Worm (Caenorhabditis elegans): Measurements from ENCODE around the gene ocr-1.

Gene ocr-1

ce11 chrV:10801154-10801553, 37.0 kb downstream of the ocr-1 start, which contains the start of gene D1054.18:
TSS of gene D1054.18 (minus strand) at chrV:10801198.
- TF ChIP-seq scrt-1 (GFP tag; IDR thresholded peaks at IDR 0.05) = no peak

- TF ChIP-seq flt-1 (GFP tag; IDR thresholded peaks at IDR 0.05) = no peak
- TF ChIP-seq pes-1 (GFP tag; IDR thresholded peaks at IDR 0.05) = no peak
- no peak for TF ChIP-seq hnd-1 (tag; optimal IDR thresholded peaks at IDR 0.05)
- TF ChIP-seq F13C5.2 (tag; optimal IDR thresholded peaks at IDR 0.05) = no peak
- no peak for TF ChIP-seq ceh-36 (tag; optimal IDR thresholded peaks at IDR 0.05)
- TF ChIP-seq ets-7 (tag; optimal IDR thresholded peaks at IDR 0.05) = no peak
- TF ChIP-seq B0310.2 (tag; optimal IDR thresholded peaks at IDR 0.05) = no peak
- no peak for TF ChIP-seq scrt-1 (GFP tag; IDR thresholded peaks at IDR 0.05)
- no peak for TF ChIP-seq ama-1 (optimal IDR thresholded peaks at IDR 0.05)
- no peak for TF ChIP-seq tbx-37 (GFP tag; conservative IDR thresholded peaks at IDR 0.05)
- no peak for TF ChIP-seq hmg-4 (GFP tag; optimal IDR thresholded peaks at IDR 0.05)
- TF ChIP-seq ceh-13 (GFP tag; optimal IDR thresholded peaks at IDR 0.05) = no peak
Observed at ce11 chrV:10802060-10802459, 37.9 kb downstream of the ocr-1 start.

ce11 chrV:10804374-10804773, 40.2 kb downstream of the ocr-1 start, which contains the start of gene secs-1:
TSS of gene secs-1 (minus strand) at chrV:10804474.
- TF ChIP-seq hnd-1 (tag; optimal IDR thresholded peaks at IDR 0.05) = no peak
- TF ChIP-seq ama-1 (optimal IDR thresholded peaks at IDR 0.05) = no peak
- TF ChIP-seq pes-1 (GFP tag; IDR thresholded peaks at IDR 0.05) = no peak
- no peak for TF ChIP-seq ceh-13 (GFP tag; optimal IDR thresholded peaks at IDR 0.05)
- TF ChIP-seq hmbx-1 (tag; optimal IDR thresholded peaks at IDR 0.05) = no peak
- no peak for TF ChIP-seq sea-1 (GFP tag; conservative IDR thresholded peaks at IDR 0.05)
- no peak for TF ChIP-seq F13C5.2 (tag; optimal IDR thresholded peaks at IDR 0.05)

- TF ChIP-seq ets-7 (tag; optimal IDR thresholded peaks at IDR 0.05) (no peak), tra-4 (tag; optimal IDR thresholded peaks at IDR 0.05) (no peak), B0310.2 (tag; optimal IDR thresholded peaks at IDR 0.05) (no peak), tbx-11 (GFP tag; IDR thresholded peaks at IDR 0.05) (no peak)
Observed at ce11 chrV:10805934-10806333, 41.8 kb downstream of the ocr-1 start, which contains the start of gene prp-38. TSS of gene prp-38 (minus strand) at chrV:10806034.

- TF ChIP-seq ama-1 (optimal IDR thresholded peaks at IDR 0.05) (no peak), sea-1 (GFP tag; conservative IDR thresholded peaks at IDR 0.05) (peak; percentile 89), ets-7 (tag; optimal IDR thresholded peaks at IDR 0.05) (peak; percentile 78), B0310.2 (tag; optimal IDR thresholded peaks at IDR 0.05) (peak; percentile 64), tbx-11 (GFP tag; IDR thresholded peaks at IDR 0.05) (peak; percentile 80), hmbx-1 (tag; optimal IDR thresholded peaks at IDR 0.05) (peak; percentile 41), tbx-37 (GFP tag; conservative IDR thresholded peaks at IDR 0.05) (peak; percentile 88), aly-1 (tag; optimal IDR thresholded peaks at IDR 0.05) (peak; percentile 72), scrt-1 (GFP tag; IDR thresholded peaks at IDR 0.05) (peak; percentile 89), flt-1 (GFP tag; IDR thresholded peaks at IDR 0.05) (peak; percentile 77), F13C5.2 (tag; optimal IDR thresholded peaks at IDR 0.05) (peak; percentile 94), ceh-36 (tag; optimal IDR thresholded peaks at IDR 0.05) (peak; percentile 88), hnd-1 (tag; optimal IDR thresholded peaks at IDR 0.05) (peak; percentile 61), hmg-4 (GFP tag; optimal IDR thresholded peaks at IDR 0.05) (peak; percentile 88), tra-4 (tag; optimal IDR thresholded peaks at IDR 0.05) (peak; percentile 32), pes-1 (GFP tag; IDR thresholded peaks at IDR 0.05) (no peak; the same call in 1 of the 2 replicates), ceh-13 (GFP tag; optimal IDR thresholded peaks at IDR 0.05) (peak; percentile 64)
Observed at ce11 chrV:10807862-10808327, 43.7 kb downstream of the ocr-1 start, which contains the start of gene plrg-1. TSS of gene plrg-1 (minus strand) at chrV:10807912.

- no peak for TF ChIP-seq F13C5.2 (tag; optimal IDR thresholded peaks at IDR 0.05)
- TF ChIP-seq ama-1 (optimal IDR thresholded peaks at IDR 0.05) = no peak
- no peak for TF ChIP-seq tbx-11 (GFP tag; IDR thresholded peaks at IDR 0.05)
- no peak for TF ChIP-seq pes-1 (GFP tag; IDR thresholded peaks at IDR 0.05)
- TF ChIP-seq ceh-13 (GFP tag; optimal IDR thresholded peaks at IDR 0.05) = no peak
- TF ChIP-seq B0310.2 (tag; optimal IDR thresholded peaks at IDR 0.05) = no peak
- TF ChIP-seq hmbx-1 (tag; optimal IDR thresholded peaks at IDR 0.05) = no peak
- TF ChIP-seq ceh-36 (tag; optimal IDR thresholded peaks at IDR 0.05) = no peak
Observed at ce11 chrV:10811763-10812162, 47.6 kb downstream of the ocr-1 start, which contains the start of gene C29A12.22. TSS of gene C29A12.22 (plus strand) at chrV:10812063.

- TF ChIP-seq hnd-1 (tag; optimal IDR thresholded peaks at IDR 0.05) (no peak), pes-1 (GFP tag; IDR thresholded peaks at IDR 0.05) (no peak), tbx-37 (GFP tag; conservative IDR thresholded peaks at IDR 0.05) (no peak), aly-1 (tag; optimal IDR thresholded peaks at IDR 0.05) (no peak), sea-1 (GFP tag; conservative IDR thresholded peaks at IDR 0.05) (no peak), hmg-4 (GFP tag; optimal IDR thresholded peaks at IDR 0.05) (no peak), tra-4 (tag; optimal IDR thresholded peaks at IDR 0.05) (no peak), tbx-11 (GFP tag; IDR thresholded peaks at IDR 0.05) (no peak), F13C5.2 (tag; optimal IDR thresholded peaks at IDR 0.05) (no peak), ama-1 (optimal IDR thresholded peaks at IDR 0.05) (no peak), ceh-36 (tag; optimal IDR thresholded peaks at IDR 0.05) (no peak), ceh-13 (GFP tag; optimal IDR thresholded peaks at IDR 0.05) (no peak), B0310.2 (tag; optimal IDR thresholded peaks at IDR 0.05) (no peak), scrt-1 (GFP tag; IDR thresholded peaks at IDR 0.05) (no peak), ets-7 (tag; optimal IDR thresholded peaks at IDR 0.05) (no peak)
Observed at ce11 chrV:10813425-10814156, 49.4 kb downstream of the ocr-1 start, which contains the start of the genes C29A12.1 and lig-1. TSS of gene C29A12.1 (minus strand) at chrV:10813487. TSS of gene lig-1 (plus strand) at chrV:10814106.

- TF ChIP-seq sea-1 (GFP tag; conservative IDR thresholded peaks at IDR 0.05) (no peak), F13C5.2 (tag; optimal IDR thresholded peaks at IDR 0.05) (no peak), ama-1 (optimal IDR thresholded peaks at IDR 0.05) (no peak), ceh-36 (tag; optimal IDR thresholded peaks at IDR 0.05) (no peak), hmg-4 (GFP tag; optimal IDR thresholded peaks at IDR 0.05) (no peak), tbx-11 (GFP tag; IDR thresholded peaks at IDR 0.05) (no peak), flt-1 (GFP tag; IDR thresholded peaks at IDR 0.05) (no peak), B0310.2 (tag; optimal IDR thresholded peaks at IDR 0.05) (no peak), hmbx-1 (tag; optimal IDR thresholded peaks at IDR 0.05) (no peak), hnd-1 (tag; optimal IDR thresholded peaks at IDR 0.05) (no peak), aly-1 (tag; optimal IDR thresholded peaks at IDR 0.05) (no peak), ets-7 (tag; optimal IDR thresholded peaks at IDR 0.05) (no peak), scrt-1 (GFP tag; IDR thresholded peaks at IDR 0.05) (no peak), tra-4 (tag; optimal IDR thresholded peaks at IDR 0.05) (no peak), tbx-37 (GFP tag; conservative IDR thresholded peaks at IDR 0.05) (no peak), ceh-13 (GFP tag; optimal IDR thresholded peaks at IDR 0.05) (no peak), pes-1 (GFP tag; IDR thresholded peaks at IDR 0.05) (no peak)
Observed at ce11 chrV:10814333-10814732, 50.2 kb downstream of the ocr-1 start.

Data from whole organism, early embryonic.